Fruit fly (Drosophila melanogaster) whole organism, embryonic: Measurements from ENCODE around the gene RpL13.

ENCODE experiments used
- ATbp ChIP-seq: fragments of 200-800 bp; sonication (Bioruptor generic); optimal IDR thresholded peaks from 2 replicates; lab custom pipeline; 2017; ENCODE audit warnings: missing biosample characterization, mild to moderate bottlenecking, missing genetic modification characterization, missing genetic modification reagents
- Aef1 ChIP-seq: fragments of 200-800 bp; sonication (Bioruptor generic); IDR thresholded peaks from 3 replicates; pipeline ENCODE4 v1.3.6; 2022; ENCODE audit warnings: missing biosample characterization, missing genetic modification characterization
- Atf6 ChIP-seq: fragments of 200-800 bp; sonication (Bioruptor generic); IDR thresholded peaks from 2 replicates; pipeline ENCODE4 v1.3.6; 2022; ENCODE audit warnings: missing biosample characterization, missing genetic modification characterization
- CG11398 ChIP-seq: fragments of 200-800 bp; sonication (Bioruptor generic); optimal IDR thresholded peaks from 2 replicates; lab custom pipeline; 2016; ENCODE audit warnings: missing biosample characterization, missing genetic modification characterization
- CG12219 ChIP-seq: fragments of 200-800 bp; sonication (Bioruptor generic); optimal IDR thresholded peaks from 3 replicates; lab custom pipeline; 2018; ENCODE audit warnings: missing biosample characterization, mild to moderate bottlenecking, missing genetic modification characterization
- CG12236 ChIP-seq: fragments of 200-800 bp; sonication (Bioruptor generic); optimal IDR thresholded peaks from 2 replicates; lab custom pipeline; 2016; ENCODE audit warnings: missing biosample characterization, missing genetic modification characterization
- CG14860 ChIP-seq: fragments of 200-800 bp; sonication (Bioruptor generic); IDR thresholded peaks from 3 replicates; pipeline ENCODE4 v1.3.6; 2022; ENCODE audit warnings: missing biosample characterization, missing genetic modification characterization; ENCODE audit not compliant: partially characterized antibody
- CG16815 ChIP-seq: fragments of 200-800 bp; sonication (Bioruptor generic); optimal IDR thresholded peaks from 3 replicates; lab custom pipeline; 2017; ENCODE audit warnings: missing biosample characterization, mild to moderate bottlenecking, missing genetic modification characterization
- CG17612 ChIP-seq: fragments of 200-800 bp; sonication (Bioruptor generic); IDR thresholded peaks from 2 replicates; pipeline ENCODE4 v1.3.6; 2022; ENCODE audit warnings: missing biosample characterization, missing genetic modification characterization
- CG18011 ChIP-seq: fragments of 200-800 bp; sonication (Bioruptor generic); optimal IDR thresholded peaks from 2 replicates; lab custom pipeline; 2017; ENCODE audit warnings: missing biosample characterization, missing genetic modification characterization, mild to moderate bottlenecking, moderate library complexity, missing genotype
- CG2678 ChIP-seq: fragments of 200-800 bp; sonication (Bioruptor generic); optimal IDR thresholded peaks from 3 replicates; lab custom pipeline; 2019; ENCODE audit warnings: missing biosample characterization, mild to moderate bottlenecking, missing genetic modification characterization, moderate library complexity
- CG30403 ChIP-seq: fragments of 200-800 bp; sonication (Bioruptor generic); optimal IDR thresholded peaks from 3 replicates; lab custom pipeline; 2016; ENCODE audit warnings: missing biosample characterization, missing genetic modification characterization
- CG30431 ChIP-seq: fragments of 200-800 bp; sonication (Bioruptor generic); optimal IDR thresholded peaks from 2 replicates; lab custom pipeline; 2017; ENCODE audit warnings: missing biosample characterization, missing genetic modification characterization
- CG3838 ChIP-seq: fragments of 200-800 bp; sonication (Bioruptor generic); optimal IDR thresholded peaks from 3 replicates; lab custom pipeline; 2016; ENCODE audit warnings: missing biosample characterization, missing genetic modification characterization
- CG7963 ChIP-seq: fragments of 200-800 bp; sonication (Bioruptor generic); IDR thresholded peaks from 3 replicates; pipeline ENCODE4 v1.3.6; 2022; ENCODE audit warnings: missing biosample characterization, missing genetic modification characterization; ENCODE audit not compliant: partially characterized antibody
- Camta ChIP-seq: fragments of 200-800 bp; sonication (Bioruptor generic); optimal IDR thresholded peaks from 2 replicates; lab custom pipeline; 2016; ENCODE audit warnings: missing biosample characterization, missing genetic modification characterization
- CrebB ChIP-seq: fragments of 200-800 bp; sonication (Bioruptor generic); optimal IDR thresholded peaks from 3 replicates; lab custom pipeline; 2018; ENCODE audit warnings: missing biosample characterization, mild to moderate bottlenecking, missing genetic modification characterization
- Deaf1 ChIP-seq: fragments of 200-800 bp; optimal IDR thresholded peaks from 3 replicates; lab custom pipeline; 2019; ENCODE audit warnings: missing biosample characterization, mild to moderate bottlenecking, missing genetic modification characterization, moderate library complexity
- Dip3 ChIP-seq: fragments of 200-800 bp; sonication (Bioruptor generic); optimal IDR thresholded peaks from 3 replicates; lab custom pipeline; 2016; ENCODE audit warnings: missing biosample characterization, missing genetic modification characterization
- E2f1 ChIP-seq: fragments of 200-800 bp; sonication (Bioruptor generic); IDR thresholded peaks from 2 replicates; pipeline ENCODE4 v1.3.6; 2022; ENCODE audit warnings: missing biosample characterization, missing genetic modification characterization
- HLH3B ChIP-seq: fragments of 200-800 bp; sonication (Bioruptor generic); IDR thresholded peaks from 2 replicates; pipeline ENCODE4 v1.3.6; 2022; ENCODE audit warnings: missing biosample characterization, missing genetic modification characterization
- Hsf ChIP-seq: fragments of 200-800 bp; sonication (Bioruptor generic); optimal IDR thresholded peaks from 3 replicates; lab custom pipeline; 2016; ENCODE audit warnings: missing biosample characterization, missing genetic modification characterization
- Lhr ChIP-seq: fragments of 200-800 bp; sonication (Bioruptor generic); optimal IDR thresholded peaks from 3 replicates; lab custom pipeline; 2017; ENCODE audit warnings: mild to moderate bottlenecking, missing biosample characterization, missing genetic modification reagents, missing genetic modification characterization
- Mrtf ChIP-seq: fragments of 200-800 bp; sonication (Bioruptor generic); IDR thresholded peaks from 3 replicates; pipeline ENCODE4 v1.3.6; 2022; ENCODE audit warnings: missing biosample characterization, missing genetic modification characterization
- Myb ChIP-seq: fragments of 200-800 bp; sonication (Bioruptor generic); optimal IDR thresholded peaks from 2 replicates; lab custom pipeline; 2016; ENCODE audit warnings: missing biosample characterization, missing genetic modification characterization
- Neu2 ChIP-seq: fragments of 200-800 bp; sonication (Bioruptor generic); optimal IDR thresholded peaks from 3 replicates; lab custom pipeline; 2016; ENCODE audit warnings: missing biosample characterization, missing genetic modification characterization, borderline replicate concordance
- Nf-YC ChIP-seq: fragments of 200-800 bp; optimal IDR thresholded peaks from 3 replicates; lab custom pipeline; 2019; ENCODE audit warnings: missing biosample characterization, mild to moderate bottlenecking, missing genetic modification characterization, moderate library complexity
- Oli ChIP-seq: fragments of 200-800 bp; sonication (Bioruptor generic); optimal IDR thresholded peaks from 2 replicates; lab custom pipeline; 2018; ENCODE audit warnings: missing biosample characterization, mild to moderate bottlenecking, missing genetic modification characterization, moderate library complexity
- Scr ChIP-seq: fragments of 200-800 bp; sonication (Bioruptor generic); IDR thresholded peaks from 2 replicates; pipeline ENCODE4 v1.3.6; 2022; ENCODE audit warnings: missing biosample characterization, missing genetic modification characterization; ENCODE audit not compliant: partially characterized antibody
- Sin3A ChIP-seq: fragments of >200 bp; optimal IDR thresholded peaks from 2 replicates; lab custom pipeline; 2018
- Usf ChIP-seq: fragments of 200-800 bp; sonication (Bioruptor generic); optimal IDR thresholded peaks from 2 replicates; lab custom pipeline; 2017; ENCODE audit warnings: missing genotype, missing biosample characterization, missing genetic modification characterization
- aop ChIP-seq: fragments of 200-800 bp; sonication (Bioruptor generic); IDR thresholded peaks from 2 replicates; pipeline ENCODE4 v1.3.6; 2022; ENCODE audit warnings: missing biosample characterization, missing genetic modification characterization
- da ChIP-seq: fragments of 200-800 bp; sonication (Bioruptor generic); optimal IDR thresholded peaks from 2 replicates; lab custom pipeline; 2016; ENCODE audit warnings: missing biosample characterization, missing genetic modification characterization
- eyg ChIP-seq: fragments of 200-800 bp; sonication (Bioruptor generic); optimal IDR thresholded peaks from 3 replicates; lab custom pipeline; 2016; ENCODE audit warnings: missing biosample characterization, missing genetic modification characterization
- fd64A ChIP-seq: fragments of 200-800 bp; sonication (Bioruptor generic); optimal IDR thresholded peaks from 3 replicates; lab custom pipeline; 2018; ENCODE audit warnings: missing biosample characterization, mild to moderate bottlenecking, missing genetic modification characterization
- gsb-n ChIP-seq: fragments of 200-800 bp; sonication (Bioruptor generic); optimal IDR thresholded peaks from 3 replicates; lab custom pipeline; 2018; ENCODE audit warnings: missing biosample characterization, mild to moderate bottlenecking, missing genetic modification characterization
- lilli ChIP-seq: fragments of 200-800 bp; sonication (Bioruptor generic); optimal IDR thresholded peaks from 3 replicates; lab custom pipeline; 2016; ENCODE audit warnings: missing biosample characterization, missing genetic modification characterization
- lov ChIP-seq, 2 experiments: fragments of 200-800 bp in 1 of 2; fragments of >200 bp in 1 of 2; sonication (Bioruptor generic) in 1 of 2; IDR thresholded peaks in 1 of 2; optimal IDR thresholded peaks in 1 of 2; 2 replicates in 1 of 2; 3 replicates in 1 of 2; pipeline versions ENCODE4 v1.3.6 to Lab custom; 2017 to 2022; ENCODE audit warnings: missing biosample characterization in 1 of 2, missing genetic modification characterization in 1 of 2
- p53 ChIP-seq: fragments of 200-800 bp; sonication (Bioruptor generic); optimal IDR thresholded peaks from 2 replicates; lab custom pipeline; 2016; ENCODE audit warnings: missing biosample characterization, missing genetic modification characterization
- prd ChIP-seq, 3 experiments: fragments of >200 bp in 2 of 3; fragments of 200-800 bp in 1 of 3; sonication (Bioruptor generic) in 1 of 3; optimal IDR thresholded peaks in 2 of 3; IDR thresholded peaks in 1 of 3; 2 replicates in 2 of 3; 3 replicates in 1 of 3; pipeline versions ENCODE4 v1.3.6 to Lab custom; 2017 to 2022; ENCODE audit warnings: missing biosample characterization in 1 of 3, missing genetic modification characterization in 1 of 3
- sd ChIP-seq: fragments of 200-800 bp; sonication (Bioruptor generic); optimal IDR thresholded peaks from 3 replicates; lab custom pipeline; 2018; ENCODE audit warnings: missing biosample characterization, mild to moderate bottlenecking, missing genetic modification characterization, moderate library complexity
- sens-2 ChIP-seq: fragments of 200-800 bp; sonication (Bioruptor generic); IDR thresholded peaks from 2 replicates; pipeline ENCODE4 v1.3.6; 2022; ENCODE audit warnings: missing biosample characterization, missing genetic modification characterization
- slp2 ChIP-seq: fragments of 200-800 bp; sonication (Bioruptor generic); optimal IDR thresholded peaks from 2 replicates; lab custom pipeline; 2016; ENCODE audit warnings: missing biosample characterization, missing genetic modification characterization
- tap ChIP-seq: fragments of 200-800 bp; optimal IDR thresholded peaks from 3 replicates; lab custom pipeline; 2019; ENCODE audit warnings: missing biosample characterization, mild to moderate bottlenecking, missing genetic modification characterization, moderate library complexity
- trh ChIP-seq: fragments of 200-800 bp; sonication (Bioruptor generic); optimal IDR thresholded peaks from 2 replicates; lab custom pipeline; 2016; ENCODE audit warnings: missing biosample characterization, missing genetic modification characterization
- ttk ChIP-seq: fragments of 200-800 bp; sonication (Bioruptor generic); IDR thresholded peaks from 2 replicates; pipeline ENCODE4 v2.1.2; 2022; ENCODE audit warnings: missing biosample characterization, missing genetic modification characterization
- twi ChIP-seq: fragments of 200-800 bp; optimal IDR thresholded peaks from 2 replicates; lab custom pipeline; 2019; ENCODE audit warnings: missing biosample characterization, mild to moderate bottlenecking, missing genetic modification characterization, moderate library complexity
- yki ChIP-seq: fragments of >200 bp; optimal IDR thresholded peaks from 3 replicates; lab custom pipeline; 2018

Gene RpL13

DNA sequence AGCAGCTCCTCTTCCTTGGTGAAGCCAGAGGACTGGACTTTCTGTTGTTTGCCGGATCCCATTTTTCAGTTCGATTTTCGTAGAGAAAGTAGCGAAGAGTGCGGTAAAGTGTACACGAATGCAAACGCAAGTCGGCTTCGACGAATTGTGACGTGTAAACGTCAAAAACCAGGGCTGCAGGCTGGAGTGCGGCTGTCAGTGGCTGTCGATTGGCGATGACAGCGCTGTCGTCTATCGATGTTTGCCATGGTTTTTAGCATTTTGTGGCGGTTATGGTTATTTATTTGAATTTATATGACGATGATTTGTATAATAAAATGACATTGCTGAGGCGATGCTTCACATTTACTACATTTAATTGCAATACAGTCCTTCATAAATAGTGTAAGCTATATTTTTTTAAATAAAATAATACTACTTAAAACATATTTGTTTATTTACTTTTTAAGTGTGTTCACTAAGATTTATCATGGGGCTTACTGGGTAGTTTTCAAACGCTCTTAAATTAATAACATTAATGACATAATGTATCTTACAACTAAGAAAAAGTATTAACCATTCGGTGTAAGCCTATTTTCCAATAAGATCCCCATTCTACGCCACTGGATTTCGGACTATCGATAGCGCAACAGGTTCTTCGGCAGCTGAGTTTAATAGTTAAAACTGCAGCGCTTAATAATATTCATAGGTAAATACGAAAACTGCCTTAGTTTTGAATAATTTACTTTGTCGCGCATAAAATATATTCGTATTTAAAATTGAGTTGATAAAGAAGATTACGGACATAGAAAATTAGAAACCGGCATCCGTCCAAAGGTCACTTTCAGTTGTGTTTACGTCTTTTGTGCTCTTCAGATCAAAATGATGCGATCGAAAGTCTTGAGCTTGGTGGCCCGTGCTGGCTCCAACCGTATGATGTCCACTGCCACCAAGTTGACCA lies 48.8 kb upstream of the RpL13 start, which contains the start of the genes CG5885 and CG4598 (continued):
- TF ChIP-seq CG12236 (GFP tag; lab: Kevin White, UChicago) (no peak), Dip3 (peak; percentile 21), Lhr (GFP tag; lab: Kevin White, UChicago) (peak; percentile 44), sens-2 (GFP tag; lab: Robert Waterston, UW) (peak; percentile 72; the same call in 1 of the 2 replicates), ATbp (GFP tag; lab: Kevin White, UChicago) (peak; percentile 55), yki (lab: Kevin White, UChicago) (no peak), CG12219 (GFP tag; lab: Kevin White, UChicago) (peak; percentile 59), aop (GFP tag; lab: Robert Waterston, UW) (no peak), HLH3B (GFP tag; lab: Robert Waterston, UW) (no peak; the same call in 1 of the 2 replicates), gsb-n (tag; lab: Kevin White, UChicago) (peak; percentile 73), Neu2 (GFP tag; lab: Kevin White, UChicago) (no peak), CrebB (tag; lab: Kevin White, UChicago) (peak; percentile 59), sd (tag; lab: Kevin White, UChicago) (peak; percentile 15), Nf-YC (tag; lab: Kevin White, UChicago) (peak; percentile 67), Usf (GFP tag; lab: Kevin White, UChicago) (no peak), eyg (GFP tag; lab: Kevin White, UChicago) (no peak), Hsf (peak; percentile 38), Deaf1 (tag; lab: Kevin White, UChicago) (peak; percentile 89), da (GFP tag; lab: Kevin White, UChicago) (no peak), Sin3A (lab: Kevin White, UChicago) (peak; percentile 46), CG3838 (GFP tag; lab: Kevin White, UChicago) (peak; percentile 57), CG30431 (GFP tag; lab: Kevin White, UChicago) (peak; percentile 15), CG11398 (GFP tag; lab: Kevin White, UChicago) (no peak), tap (peak; percentile 45), Camta (GFP tag; lab: Kevin White, UChicago) (no peak), CG18011 (GFP tag; lab: Kevin White, UChicago) (peak; percentile 11), CG7963 (GFP tag; lab: Robert Waterston, UW) (peak; percentile 29; the same call in 1 of the 3 replicates), Oli (tag; lab: Kevin White, UChicago) (peak; percentile 62), lilli (GFP tag; lab: Kevin White, UChicago) (peak; percentile 80), Scr (GFP tag; lab: Robert Waterston, UW) (peak; percentile 75), Mrtf (GFP tag; lab: Robert Waterston, UW) (peak; percentile 65; the same call in 2 of the 3 replicates), trh (peak; percentile 61), E2f1 (peak; percentile 59), ttk (GFP tag; lab: Robert Waterston, UW) (no peak; the same call in 1 of the 2 replicates), p53 (GFP tag; lab: Kevin White, UChicago) (no peak), CG16815 (GFP tag; lab: Kevin White, UChicago) (peak; percentile 40), CG17612 (GFP tag; lab: Robert Waterston, UW) (no peak), Atf6 (GFP tag; lab: Robert Waterston, UW) (peak; percentile 67; the same call in 1 of the 2 replicates), CG2678 (tag; lab: Kevin White, UChicago) (peak; percentile 76), twi (tag; lab: Kevin White, UChicago) (peak; percentile 35), CG30403 (GFP tag; lab: Kevin White, UChicago) (peak; percentile 77), lov (optimal IDR thresholded peaks at IDR 0.05; lab: Kevin White, UChicago) (no peak), lov (GFP tag; IDR thresholded peaks at IDR 0.05; lab: Robert Waterston, UW) (no peak), prd (optimal IDR thresholded peaks at IDR 0.05; lab: Kevin White, UChicago) (no peak), prd (GFP tag; IDR thresholded peaks at IDR 0.05; lab: Robert Waterston, UW) (peak; percentile 54; the same call in 2 of the 3 replicates), CG14860 (GFP tag; lab: Robert Waterston, UW) (peak; percentile 68), fd64A (GFP tag; lab: Kevin White, UChicago) (no peak), slp2 (GFP tag; lab: Kevin White, UChicago) (no peak), Aef1 (GFP tag; lab: Robert Waterston, UW) (peak; percentile 43; the same call in 2 of the 3 replicates), Myb (GFP tag; lab: Kevin White, UChicago) (peak; percentile 84)
